Worm (Caenorhabditis elegans) whole organism, L4 larva: ENCODE results near the gene T04C12.8.

ENCODE experiments used
- ceh-20 ChIP-seq: fragments of 200-800 bp; sonication (Bioruptor generic); IDR thresholded peaks from 2 replicates; pipeline ENCODE4 v1.3.6; 2022; ENCODE audit warnings: missing genetic modification reagents, missing genetic modification characterization, missing compliant biosample characterization
- ctbp-1 ChIP-seq: fragments of 200-800 bp; sonication (Bioruptor generic); IDR thresholded peaks from 2 replicates; pipeline ENCODE4 v1.3.6; 2022; ENCODE audit warnings: missing genetic modification reagents, missing genetic modification characterization, missing compliant biosample characterization
- dmd-6 ChIP-seq: fragments of 200-800 bp; sonication (Bioruptor generic); IDR thresholded peaks from 2 replicates; pipeline ENCODE4 v1.3.6; 2022; ENCODE audit warnings: missing genetic modification reagents, missing genetic modification characterization, missing compliant biosample characterization
- fkh-10 ChIP-seq: fragments of 150-350 bp; optimal IDR thresholded peaks from 2 replicates; lab custom pipeline; 2014; ENCODE audit warnings: missing biosample characterization, missing genetic modification reagents, missing genetic modification characterization
- fos-1 ChIP-seq: fragments of 150-350 bp; optimal IDR thresholded peaks from 2 replicates; lab custom pipeline; 2014; ENCODE audit warnings: missing biosample characterization, missing genetic modification characterization
- nhr-102 ChIP-seq: sonication (generic microtip); optimal IDR thresholded peaks from 2 replicates; lab custom pipeline; 2016; ENCODE audit warnings: mild to moderate bottlenecking, missing genetic modification characterization, moderate library complexity, missing compliant biosample characterization
- vab-7 ChIP-seq: fragments of 200-800 bp; sonication (Bioruptor generic); IDR thresholded peaks from 2 replicates; pipeline ENCODE4 v1.3.6; 2022; ENCODE audit warnings: missing genetic modification reagents, missing genetic modification characterization, missing compliant biosample characterization
- zag-1 ChIP-seq: fragments of 150-350 bp; optimal IDR thresholded peaks from 2 replicates; lab custom pipeline; 2014; ENCODE audit warnings: missing biosample characterization, missing genetic modification characterization

ce11 chrV:11069277-11069676 lies at the start of gene T04C12.8:
- TF ChIP-seq dmd-6 (GFP tag; lab: Robert Waterston, UW) (peak; percentile 92), zag-1 (tag; lab: Kevin White, UChicago) (no peak), vab-7 (GFP tag; lab: Robert Waterston, UW) (no peak), ceh-20 (GFP tag; lab: Robert Waterston, UW) (0 out of 2 replicates have a peak, but pooled peaks have one; percentile 41), fos-1 (tag; lab: Kevin White, UChicago) (no peak), nhr-102 (tag; lab: Kevin White, UChicago) (peak; percentile 82), fkh-10 (GFP tag; lab: Kevin White, UChicago) (no peak), ctbp-1 (GFP tag; lab: Robert Waterston, UW) (no peak)
